Worm (Caenorhabditis elegans) whole organism, L2 larva: Measurements from ENCODE around the gene T20B12.4.

Experiments used
- nhr-129 ChIP-seq: fragments of 150-350 bp; optimal IDR thresholded peaks from 2 replicates; lab custom pipeline; 2014; ENCODE audit warnings: missing biosample characterization, missing genetic modification characterization
- nhr-21 ChIP-seq: fragments of 150-350 bp; optimal IDR thresholded peaks from 2 replicates; lab custom pipeline; 2014; ENCODE audit warnings: missing biosample characterization, missing genetic modification characterization
- skn-1 ChIP-seq: sonication (generic microtip); optimal IDR thresholded peaks from 2 replicates; lab custom pipeline; 2017; ENCODE audit warnings: missing biosample characterization, missing genetic modification characterization
- ztf-11 ChIP-seq: sonication (generic microtip); optimal IDR thresholded peaks from 2 replicates; lab custom pipeline; 2017; ENCODE audit warnings: missing biosample characterization, missing genetic modification characterization

DNA sequence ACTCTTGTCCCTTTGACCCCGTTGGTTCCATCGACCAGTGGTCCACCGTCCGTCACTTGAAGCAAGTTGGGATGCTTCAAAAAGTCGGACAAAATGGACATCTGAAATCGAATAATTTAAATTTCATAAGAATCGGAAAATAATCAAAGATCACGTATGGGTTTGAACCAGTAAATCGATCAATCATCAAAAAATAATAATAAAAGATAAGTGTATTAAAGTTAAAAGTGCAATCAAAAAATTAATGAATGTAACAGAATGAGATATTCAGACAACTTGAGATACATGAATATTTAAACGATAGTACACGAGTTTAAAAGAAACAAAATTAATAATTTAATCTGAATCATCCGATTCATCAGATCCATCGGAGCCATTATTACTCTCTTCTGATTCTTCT is 11.4 kb downstream of the T20B12.4 start, which contains the start of gene T20B12.7:
- TF ChIP-seq ztf-11 (tag; lab: Kevin White, UChicago) (no peak), nhr-129 (tag; lab: Kevin White, UChicago) (no peak), skn-1 (tag; lab: Kevin White, UChicago) (no peak), nhr-21 (tag; lab: Kevin White, UChicago) (no peak)
